Fruit fly (Drosophila melanogaster): ENCODE data around the gene Nhe3.

Nhe3 gene

dm6 chr2L:6667719-6668325, 16.3 kb downstream of the Nhe3 start, which contains the start of gene Galt (continued):
- TF ChIP-seq vvl (GFP tag; IDR thresholded peaks at IDR 0.05) (peak; percentile 51; the same call in 1 of the 2 replicates), az2 (GFP tag; optimal IDR thresholded peaks at IDR 0.05) (peak; percentile 18), CG14860 (GFP tag; IDR thresholded peaks at IDR 0.05; ENCODE audit: partially characterized antibody) (peak; percentile 90), NFAT (GFP tag; IDR thresholded peaks at IDR 0.05) (peak; percentile 79; the same call in 1 of the 2 replicates), CG10959 (GFP tag; IDR thresholded peaks at IDR 0.05) (no peak), CG18599 (GFP tag; optimal IDR thresholded peaks at IDR 0.05) (peak; percentile 21), exex (tag; optimal IDR thresholded peaks at IDR 0.05) (peak; percentile 66), CG10209 (GFP tag; optimal IDR thresholded peaks at IDR 0.05) (peak; percentile 20), CG9437 (GFP tag; optimal IDR thresholded peaks at IDR 0.05) (peak; percentile 50), tap (tag; optimal IDR thresholded peaks at IDR 0.05) (peak; percentile 26), insv (GFP tag; optimal IDR thresholded peaks at IDR 0.05) (peak in 1 of 2 experiments; percentile 57), danr (GFP tag; IDR thresholded peaks at IDR 0.05) (no peak), gt (GFP tag; IDR thresholded peaks at IDR 0.05) (no peak), E2f2 (GFP tag; IDR thresholded peaks at IDR 0.05) (peak; percentile 36; the same call in 1 of the 2 replicates), dysf (GFP tag; IDR thresholded peaks at IDR 0.05) (peak; percentile 24; the same call in 1 of the 3 replicates), CG34376 (GFP tag; optimal IDR thresholded peaks at IDR 0.05) (peak; percentile 90), CG14710 (tag; optimal IDR thresholded peaks at IDR 0.05) (peak; percentile 68), hkb (optimal IDR thresholded peaks at IDR 0.05) (no peak), hkb (GFP tag; IDR thresholded peaks at IDR 0.05) (peak; percentile 30), tna (GFP tag; IDR thresholded peaks at IDR 0.05; ENCODE audit: partially characterized antibody) (peak; percentile 76; the same call in 1 of the 2 replicates), cas (GFP tag; IDR thresholded peaks at IDR 0.05) (no peak), nom (GFP tag; optimal IDR thresholded peaks at IDR 0.05) (peak; percentile 47), CG8290 (GFP tag; optimal IDR thresholded peaks at IDR 0.05) (no peak), CG8290 (tag; optimal IDR thresholded peaks at IDR 0.05) (peak in 1 of 2 experiments; percentile 33), CG15696 (tag; optimal IDR thresholded peaks at IDR 0.05) (peak; percentile 36), z (GFP tag; IDR thresholded peaks at IDR 0.05) (peak; percentile 95), CoRest (tag; optimal IDR thresholded peaks at IDR 0.05) (peak; percentile 48), Max (GFP tag; optimal IDR thresholded peaks at IDR 0.05) (peak; percentile 30), BtbVII (GFP tag; optimal IDR thresholded peaks at IDR 0.05) (peak; percentile 69), stwl (tag; optimal IDR thresholded peaks at IDR 0.05) (peak; percentile 53), CG34422 (GFP tag; IDR thresholded peaks at IDR 0.05) (peak; percentile 59; the same call in 1 of the 3 replicates), bcd (GFP tag; optimal IDR thresholded peaks at IDR 0.05) (peak; percentile 13), CG8924 (tag; optimal IDR thresholded peaks at IDR 0.05) (peak; percentile 69), CG4424 (GFP tag; optimal IDR thresholded peaks at IDR 0.05) (peak; percentile 17), CG17612 (GFP tag; IDR thresholded peaks at IDR 0.05) (no peak), onecut (GFP tag; IDR thresholded peaks at IDR 0.05) (peak; percentile 28), CG2120 (GFP tag; optimal IDR thresholded peaks at IDR 0.05) (peak; percentile 59), CG7357 (GFP tag; IDR thresholded peaks at IDR 0.05) (no peak), Ets65A (GFP tag) (peak; percentile 82), lbe (GFP tag; optimal IDR thresholded peaks at IDR 0.05) (peak; percentile 19), hth (optimal IDR thresholded peaks at IDR 0.05) (no peak), CG18619 (GFP tag; optimal IDR thresholded peaks at IDR 0.05) (no peak), Nf-YB (GFP tag; optimal IDR thresholded peaks at IDR 0.05) (peak; percentile 14), Six4 (GFP tag; optimal IDR thresholded peaks at IDR 0.05) (no peak), CG9876 (GFP tag; optimal IDR thresholded peaks at IDR 0.05) (no peak), CG13287 (GFP tag; IDR thresholded peaks at IDR 0.05; ENCODE audit: partially characterized antibody) (peak; percentile 81), trh (GFP tag; optimal IDR thresholded peaks at IDR 0.05) (no peak), CrebB (tag; optimal IDR thresholded peaks at IDR 0.05) (peak; percentile 47), Dref (GFP tag; IDR thresholded peaks at IDR 0.05) (peak; percentile 63), CG12391 (tag; optimal IDR thresholded peaks at IDR 0.05) (peak; percentile 58)
